Worm (Caenorhabditis elegans) whole organism, mixed stage, embryonic: ENCODE results near the gene parp-2.

Source experiments
- blmp-1 ChIP-seq: fragments of 150-350 bp; optimal IDR thresholded peaks from 2 replicates; lab custom pipeline; 2014; ENCODE audit warnings: missing biosample characterization, missing genetic modification characterization
- elt-3 ChIP-seq: fragments of 150-350 bp; optimal IDR thresholded peaks from 2 replicates; lab custom pipeline; 2014; ENCODE audit warnings: missing biosample characterization, missing genetic modification characterization
- nhr-28 ChIP-seq: fragments of 150-350 bp; optimal IDR thresholded peaks from 2 replicates; lab custom pipeline; 2014; ENCODE audit warnings: missing biosample characterization, missing genetic modification characterization
- sptf-1 ChIP-seq: sonication (generic microtip); optimal IDR thresholded peaks from 2 replicates; lab custom pipeline; 2017; ENCODE audit warnings: mild to moderate bottlenecking, missing genetic modification characterization, moderate library complexity, missing compliant biosample characterization
- zip-8 ChIP-seq: fragments of 150-350 bp; optimal IDR thresholded peaks from 2 replicates; lab custom pipeline; 2014; ENCODE audit warnings: missing biosample characterization, missing genetic modification characterization

DNA sequence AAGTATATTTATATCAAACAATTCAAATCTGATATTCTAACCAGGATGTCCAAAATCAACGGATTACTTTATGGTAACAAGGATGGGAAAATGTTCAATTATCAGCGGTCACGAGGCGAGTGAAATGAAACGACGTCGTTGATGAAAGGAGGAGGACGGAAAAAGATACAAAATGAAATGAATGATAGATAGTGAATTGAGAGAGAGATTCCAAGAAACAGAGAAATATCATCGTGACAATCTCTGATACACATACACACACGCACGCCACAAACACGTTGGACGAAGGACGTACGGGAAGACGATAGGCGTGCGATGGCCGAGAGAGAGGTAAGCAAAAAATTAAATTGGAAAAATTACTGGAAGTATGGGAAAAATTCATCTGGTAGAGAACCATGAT lies 8.2 kb downstream of the parp-2 start:
- TF ChIP-seq sptf-1 (tag; lab: Kevin White, UChicago) (no peak), blmp-1 (tag; lab: Kevin White, UChicago) (no peak), zip-8 (tag; lab: Kevin White, UChicago) (no peak), nhr-28 (tag; lab: Kevin White, UChicago) (no peak), elt-3 (tag; lab: Kevin White, UChicago) (no peak)
